Fruit fly (Drosophila melanogaster) whole organism, embryonic: Measurements from ENCODE around the gene msd1.

Source experiments
- CG11696 ChIP-seq: fragments of 200-800 bp; sonication (Bioruptor generic); IDR thresholded peaks from 2 replicates; pipeline ENCODE4 v1.3.6; 2022; ENCODE audit warnings: missing biosample characterization, missing genetic modification characterization
- CG18619 ChIP-seq: fragments of 200-800 bp; sonication (Bioruptor generic); optimal IDR thresholded peaks from 3 replicates; lab custom pipeline; 2017; ENCODE audit warnings: missing biosample characterization, mild to moderate bottlenecking, missing genetic modification characterization
- Fer3 ChIP-seq: fragments of 200-800 bp; sonication (Bioruptor generic); optimal IDR thresholded peaks from 2 replicates; lab custom pipeline; 2018; ENCODE audit warnings: missing biosample characterization, mild to moderate bottlenecking, missing genetic modification characterization, moderate library complexity
- NC2β ChIP-seq: fragments of 200-800 bp; sonication (Bioruptor generic); optimal IDR thresholded peaks from 2 replicates; lab custom pipeline; 2016; ENCODE audit warnings: missing biosample characterization, missing genetic modification characterization
- Rfx ChIP-seq: fragments of 200-800 bp; sonication (Bioruptor generic); IDR thresholded peaks from 2 replicates; pipeline ENCODE4 v1.3.6; 2022; ENCODE audit warnings: missing biosample characterization, missing genetic modification characterization
- Sry-β ChIP-seq: fragments of 200-800 bp; sonication (Bioruptor generic); optimal IDR thresholded peaks from 2 replicates; lab custom pipeline; 2018; ENCODE audit warnings: missing biosample characterization, mild to moderate bottlenecking, missing genetic modification characterization, moderate library complexity
- Trl ChIP-seq, 3 experiments: fragments of >200 bp in 2 of 3; fragments of 200-800 bp in 1 of 3; sonication (Bioruptor generic) in 1 of 3; optimal IDR thresholded peaks; 2 replicates in 1 of 3; 3 replicates in 2 of 3; lab custom pipeline; 2016 to 2017; ENCODE audit warnings: missing biosample characterization in 1 of 3, missing genetic modification characterization in 1 of 3
- Vsx1 ChIP-seq: fragments of 200-800 bp; sonication (Bioruptor generic); optimal IDR thresholded peaks from 2 replicates; lab custom pipeline; 2017; ENCODE audit warnings: missing biosample characterization, mild to moderate bottlenecking, missing genetic modification characterization, missing genetic modification reagents
- fu2 ChIP-seq: fragments of 200-800 bp; sonication (Bioruptor generic); optimal IDR thresholded peaks from 2 replicates; lab custom pipeline; 2016; ENCODE audit warnings: missing biosample characterization, missing genetic modification characterization
- nau ChIP-seq: fragments of 200-800 bp; sonication (Bioruptor generic); optimal IDR thresholded peaks from 3 replicates; lab custom pipeline; 2017; ENCODE audit warnings: missing biosample characterization, mild to moderate bottlenecking, missing genetic modification characterization, missing genetic modification reagents
- psq ChIP-seq: fragments of 200-800 bp; sonication (Bioruptor generic); optimal IDR thresholded peaks from 2 replicates; lab custom pipeline; 2017; ENCODE audit warnings: missing biosample characterization, missing genetic modification characterization

DNA sequence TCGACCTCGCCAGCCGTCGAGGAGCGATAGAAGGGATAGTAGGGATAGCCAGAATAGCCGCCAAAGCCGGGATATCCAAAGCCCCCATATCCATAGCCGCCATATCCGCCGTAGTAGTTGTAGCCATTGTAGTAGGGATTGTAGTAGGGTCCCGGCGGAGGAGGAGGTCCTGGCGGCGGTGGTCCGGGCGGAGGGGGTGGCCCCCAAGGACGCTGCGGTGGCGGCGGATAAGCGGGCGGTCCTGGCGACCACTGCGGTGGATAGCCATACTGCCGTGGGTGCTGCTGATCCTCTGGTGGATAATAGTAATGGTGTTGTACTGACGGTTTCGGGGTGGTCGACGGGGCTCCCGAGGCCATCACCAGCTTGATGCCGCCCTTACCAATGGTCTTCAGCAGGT is 9.4 kb upstream of the msd1 start:
- TF ChIP-seq Sry-β (GFP tag; lab: Kevin White, UChicago): no peak
- no peak for TF ChIP-seq fu2 (GFP tag; lab: Kevin White, UChicago)
- no peak for TF ChIP-seq CG11696 (GFP tag; lab: Robert Waterston, UW)
- TF ChIP-seq Vsx1 (GFP tag; lab: Kevin White, UChicago): no peak
- no peak for TF ChIP-seq nau
- no peak for TF ChIP-seq Trl (optimal IDR thresholded peaks at IDR 0.05; lab: Kevin White, UChicago)
- no peak for TF ChIP-seq Trl (GFP tag; optimal IDR thresholded peaks at IDR 0.05; lab: Kevin White, UChicago)
- no peak for TF ChIP-seq Fer3 (tag; lab: Kevin White, UChicago)
- TF ChIP-seq psq (GFP tag; lab: Kevin White, UChicago): no peak
- TF ChIP-seq CG18619 (GFP tag; lab: Kevin White, UChicago): no peak
- no peak for TF ChIP-seq Rfx
- TF ChIP-seq NC2β: no peak
